Fruit fly (Drosophila melanogaster): ENCODE measurements around the gene CG2816.

DNA sequence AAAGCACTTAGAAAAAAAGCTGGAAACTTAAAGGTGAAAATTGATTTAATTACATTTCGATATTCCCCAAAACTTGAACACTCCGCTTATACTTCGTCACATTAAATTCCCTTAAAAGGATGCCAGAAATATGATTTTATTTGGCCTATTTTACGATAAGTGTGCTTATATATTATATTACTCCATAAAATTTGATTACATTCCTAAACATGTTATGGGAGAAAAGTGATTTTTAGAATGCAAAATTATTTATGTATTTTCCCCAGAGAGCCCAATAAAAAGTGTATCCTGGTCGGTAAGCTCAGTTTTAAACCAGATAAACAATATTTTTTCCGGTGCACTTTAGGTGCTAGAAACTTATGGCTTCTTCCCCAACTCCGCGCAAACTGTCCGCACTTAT is 34.2 kb downstream of the CG2816 start:
- TF ChIP-seq usp (GFP tag; optimal IDR thresholded peaks at IDR 0.05) = no peak
- TF ChIP-seq EcR (GFP tag; optimal IDR thresholded peaks at IDR 0.05) = no peak
- TF ChIP-seq pan (optimal IDR thresholded peaks at IDR 0.05) = no peak
- TF ChIP-seq CG8478 (optimal IDR thresholded peaks at IDR 0.05) = no peak
- no peak for TF ChIP-seq psq (optimal IDR thresholded peaks at IDR 0.05)
- TF ChIP-seq Dll (optimal IDR thresholded peaks at IDR 0.05) = no peak
